Fruit fly (Drosophila melanogaster): ENCODE results near the gene CG6425.

Gene CG6425

DNA sequence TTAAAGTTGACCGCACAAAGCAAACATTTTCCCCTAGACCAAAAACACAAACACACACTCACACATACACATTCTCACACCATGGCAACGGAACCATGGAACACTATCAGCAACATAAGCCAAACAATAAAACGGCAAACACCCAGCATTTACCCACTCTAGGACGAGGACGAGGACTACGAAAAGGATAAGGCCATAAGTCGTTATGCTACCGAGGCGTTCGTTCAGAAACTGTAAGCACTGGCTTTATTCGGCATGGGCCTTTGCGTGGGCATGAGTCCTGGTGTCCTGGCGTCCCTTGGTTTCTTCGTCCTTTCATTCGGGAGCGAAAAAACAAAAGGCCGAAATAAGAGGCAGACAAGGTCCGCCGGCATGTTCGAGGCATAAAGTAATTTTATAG, 46.9 kb downstream of the CG6425 start:
- no peak for TF ChIP-seq CG17801 (GFP tag; optimal IDR thresholded peaks at IDR 0.05; ENCODE audit: partially characterized antibody)

Data from ovary, adult (tissue).